In the genomic region with DNA sequence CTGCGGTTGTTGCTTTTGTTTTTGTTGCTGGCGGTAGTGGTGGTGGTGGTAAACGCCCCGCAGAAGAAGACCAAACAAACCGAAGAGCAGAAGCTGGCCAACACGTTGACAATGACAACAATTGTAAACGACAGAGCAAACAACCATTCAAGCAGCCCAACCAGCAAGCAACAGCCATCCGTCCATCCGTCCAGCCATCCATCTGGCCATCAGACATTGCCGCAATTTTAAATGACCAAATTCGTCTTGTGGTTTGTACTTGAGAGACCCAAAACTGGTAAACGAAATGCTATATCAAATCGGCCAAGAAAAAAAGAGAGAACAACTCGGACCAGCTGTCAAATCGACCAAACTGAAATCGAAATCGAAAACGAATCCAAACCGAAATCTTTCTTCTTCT, we compare ENCODE assay signal across 2 fruit fly cellular contexts.
A peak's percentile ranks its signal among the peaks of the same experiment; 100 is the strongest.
TF ChIP-seq lines count a peak whose summit lies in the region.

No protein-coding gene starts in this region.

- no peak for TF ChIP-seq CTCF in whole organism, embryonic (GFP tag; optimal IDR thresholded peaks at IDR 0.05; lab: Kevin White, UChicago)

TF ChIP-seq in whole organism, embryonic, 481 proteins besides CTCF, POLR2A, EP300 and RAD21:
- 0 out of 3 replicates have a peak, but pooled peaks have one; percentile 44 for TF ChIP-seq ci (GFP tag; IDR thresholded peaks at IDR 0.05; lab: Robert Waterston, UW)
- TF ChIP-seq CG11093 (GFP tag; IDR thresholded peaks at IDR 0.05; lab: Robert Waterston, UW) = no peak
- no peak for TF ChIP-seq CG9817 (tag; optimal IDR thresholded peaks at IDR 0.05; lab: Kevin White, UChicago)
- 0 out of 2 replicates have a peak, but pooled peaks have one; percentile 9 for TF ChIP-seq H2.0 (GFP tag; IDR thresholded peaks at IDR 0.05; lab: Robert Waterston, UW)
- no peak for TF ChIP-seq CG3281 (GFP tag; optimal IDR thresholded peaks at IDR 0.05; lab: Kevin White, UChicago)
- no peak for TF ChIP-seq CG8290 (GFP tag; optimal IDR thresholded peaks at IDR 0.05; lab: Kevin White, UChicago)
- TF ChIP-seq CG8290 (tag; optimal IDR thresholded peaks at IDR 0.05; lab: Kevin White, UChicago) = peak in 1 of 2 experiments; percentile 17
- TF ChIP-seq chinmo (GFP tag; IDR thresholded peaks at IDR 0.05; lab: Robert Waterston, UW; ENCODE audit: partially characterized antibody) = 0 out of 4 replicates have a peak, but pooled peaks have one; percentile 49
- TF ChIP-seq H15 (GFP tag; IDR thresholded peaks at IDR 0.05; lab: Robert Waterston, UW) = 0 out of 3 replicates have a peak, but pooled peaks have one; percentile 24
- TF ChIP-seq Sox102F (GFP tag; optimal IDR thresholded peaks at IDR 0.05; lab: Kevin White, UChicago) = no peak
- TF ChIP-seq CG1602 (GFP tag; optimal IDR thresholded peaks at IDR 0.05; lab: Kevin White, UChicago) = no peak
- TF ChIP-seq CG8281 (tag; optimal IDR thresholded peaks at IDR 0.05; lab: Kevin White, UChicago) = peak; percentile 97
- TF ChIP-seq row (GFP tag; IDR thresholded peaks at IDR 0.05; lab: Robert Waterston, UW) = no peak

TF ChIP-seq in whole organism, prepupa, 60 proteins besides CTCF, POLR2A, EP300 and RAD21:
- no peak for TF ChIP-seq CG6276 (GFP tag; optimal IDR thresholded peaks at IDR 0.05; lab: Kevin White, UChicago)
- no peak for TF ChIP-seq OdsH (GFP tag; optimal IDR thresholded peaks at IDR 0.05; lab: Kevin White, UChicago)
- peak; percentile 71 for TF ChIP-seq Blimp-1 (GFP tag; optimal IDR thresholded peaks at IDR 0.05; lab: Kevin White, UChicago)
- no peak for TF ChIP-seq Eip75B (GFP tag; optimal IDR thresholded peaks at IDR 0.05; lab: Kevin White, UChicago)
- TF ChIP-seq CG8632 (GFP tag; optimal IDR thresholded peaks at IDR 0.05; lab: Kevin White, UChicago) = no peak
- TF ChIP-seq dsx (GFP tag; optimal IDR thresholded peaks at IDR 0.05; lab: Kevin White, UChicago; ENCODE audit: poor library complexity, severe bottlenecking) = no peak
- TF ChIP-seq salr (GFP tag; optimal IDR thresholded peaks at IDR 0.05; lab: Kevin White, UChicago) = no peak
- no peak for TF ChIP-seq Hr4 (GFP tag; optimal IDR thresholded peaks at IDR 0.05; lab: Kevin White, UChicago)
